Worm (Caenorhabditis elegans) whole organism, midembryonic: ENCODE measurements around the gene K12H6.10.

ENCODE experiments used
- T22C8.4 ChIP-seq: fragments of 200-800 bp; sonication (Bioruptor generic); IDR thresholded peaks from 2 replicates; pipeline ENCODE4 v1.3.6; 2022; ENCODE audit warnings: missing genetic modification characterization, missing compliant biosample characterization
- flt-1 ChIP-seq: fragments of 200-800 bp; sonication (Bioruptor generic); IDR thresholded peaks from 2 replicates; pipeline ENCODE4 v1.3.6; 2022; ENCODE audit warnings: missing genetic modification characterization, missing compliant biosample characterization
- med-1 ChIP-seq: sonication (generic microtip); optimal IDR thresholded peaks from 2 replicates; lab custom pipeline; 2017; ENCODE audit warnings: missing genetic modification characterization, mild to moderate bottlenecking, missing compliant biosample characterization, antibody characterized with exemption, missing genetic modification reagents; ENCODE audit not compliant: insufficient read depth
- ztf-23 ChIP-seq: fragments of 200-800 bp; sonication (Bioruptor generic); IDR thresholded peaks from 2 replicates; pipeline ENCODE4 v1.3.6; 2022; ENCODE audit warnings: missing genetic modification reagents, missing genetic modification characterization, missing compliant biosample characterization
- ztf-29 ChIP-seq: fragments of 200-800 bp; sonication (Bioruptor generic); IDR thresholded peaks from 2 replicates; pipeline ENCODE4 v1.3.6; 2022; ENCODE audit warnings: missing genetic modification reagents, missing genetic modification characterization, missing compliant biosample characterization

ce11 chrII:2859315-2859714 is 36.6 kb downstream of the K12H6.10 start:
- TF ChIP-seq flt-1 (no peak), T22C8.4 (GFP tag; lab: Robert Waterston, UW) (no peak), ztf-23 (GFP tag; lab: Robert Waterston, UW) (no peak), med-1 (GFP tag; lab: Kevin White, UChicago) (no peak), ztf-29 (GFP tag; lab: Robert Waterston, UW) (no peak; the same call in 1 of the 2 replicates)
